Worm (Caenorhabditis elegans): ENCODE measurements around the gene sqv-7.

Gene sqv-7

ce11 chrII:7024897-7025852, 12.7 kb upstream of the sqv-7 start, which contains the start of gene znf-598 (continued):
- TF ChIP-seq ztf-18 (tag; optimal IDR thresholded peaks at IDR 0.05) (peak; percentile 40), D2030.7 (GFP tag; IDR thresholded peaks at IDR 0.05) (peak; percentile 34; the same call in 1 of the 2 replicates), dox-1 (GFP tag; IDR thresholded peaks at IDR 0.05) (0 out of 2 replicates have a peak, but pooled peaks have one; percentile 25), unc-130 (GFP tag; optimal IDR thresholded peaks at IDR 0.05) (no peak), ztf-28 (GFP tag; IDR thresholded peaks at IDR 0.05) (no peak), mcd-1 (GFP tag; IDR thresholded peaks at IDR 0.05) (peak; percentile 86), K11D2.4 (GFP tag; IDR thresholded peaks at IDR 0.05) (no peak), madf-10 (tag; optimal IDR thresholded peaks at IDR 0.05) (no peak), snpc-4 (GFP tag; optimal IDR thresholded peaks at IDR 0.05) (no peak), snpc-4 (tag; optimal IDR thresholded peaks at IDR 0.05) (peak in 1 of 4 experiments; percentile 16), ztf-3 (GFP tag; optimal IDR thresholded peaks at IDR 0.05) (no peak), madf-6 (GFP tag; IDR thresholded peaks at IDR 0.05) (peak; percentile 82), ceh-27 (GFP tag; optimal IDR thresholded peaks at IDR 0.05) (no peak), efl-1 (GFP tag; optimal IDR thresholded peaks at IDR 0.05) (peak; percentile 38), attf-5 (GFP tag; optimal IDR thresholded peaks at IDR 0.05) (peak; percentile 70), akir-1 (GFP tag; optimal IDR thresholded peaks at IDR 0.05) (no peak), egl-44 (GFP tag; IDR thresholded peaks at IDR 0.05) (no peak), C06A6.2 (GFP tag; conservative IDR thresholded peaks at IDR 0.05) (no peak), F49E8.2 (tag; optimal IDR thresholded peaks at IDR 0.05; ENCODE audit: insufficient read depth) (no peak), F57A8.1 (GFP tag; optimal IDR thresholded peaks at IDR 0.05) (no peak), hmg-1.2 (GFP tag; IDR thresholded peaks at IDR 0.05) (peak; percentile 35), T26A5.8 (tag; optimal IDR thresholded peaks at IDR 0.05) (no peak), ceh-58 (GFP tag; IDR thresholded peaks at IDR 0.05) (no peak), F33H1.4 (GFP tag; IDR thresholded peaks at IDR 0.05) (peak; percentile 86), F10E7.11 (tag; optimal IDR thresholded peaks at IDR 0.05) (no peak), T07F8.4 (tag; optimal IDR thresholded peaks at IDR 0.05) (no peak)

ce11 chrII:7022370-7023001, 10.0 kb upstream of the sqv-7 start, which contains the start of the genes lst-6 and lst-5:
lst-6 (minus strand) TSS chrII:7022509.
lst-5 (plus strand) TSS chrII:7022913.
- TF ChIP-seq attf-5 (GFP tag; optimal IDR thresholded peaks at IDR 0.05) (peak; percentile 56), lin-40 (tag; optimal IDR thresholded peaks at IDR 0.05) (peak; percentile 41), F33H1.4 (GFP tag; IDR thresholded peaks at IDR 0.05) (peak; percentile 16; the same call in 1 of the 2 replicates), dox-1 (GFP tag; IDR thresholded peaks at IDR 0.05) (0 out of 2 replicates have a peak, but pooled peaks have one; percentile 33), mcd-1 (GFP tag; IDR thresholded peaks at IDR 0.05) (peak; percentile 76), zfh-2 (GFP tag; conservative IDR thresholded peaks at IDR 0.05) (no peak), nhr-80 (tag; optimal IDR thresholded peaks at IDR 0.05) (peak; percentile 69), atf-7 (tag; optimal IDR thresholded peaks at IDR 0.05) (peak; percentile 57), hmg-1.2 (GFP tag; IDR thresholded peaks at IDR 0.05) (peak; percentile 25; the same call in 1 of the 2 replicates), snpc-4 (GFP tag; optimal IDR thresholded peaks at IDR 0.05) (no peak), snpc-4 (tag; optimal IDR thresholded peaks at IDR 0.05) (peak in 2 of 4 experiments; percentile 10 to 46), ztf-26 (tag; optimal IDR thresholded peaks at IDR 0.05) (no peak), lin-54 (GFP tag; optimal IDR thresholded peaks at IDR 0.05) (peak; percentile 17), F37B4.10 (GFP tag; IDR thresholded peaks at IDR 0.05) (no peak), let-607 (tag; optimal IDR thresholded peaks at IDR 0.05) (peak in 1 of 2 experiments; percentile 23), cebp-1 (GFP tag; IDR thresholded peaks at IDR 0.05) (no peak), cebp-1 (tag; optimal IDR thresholded peaks at IDR 0.05) (peak; percentile 54), ztf-18 (tag; optimal IDR thresholded peaks at IDR 0.05) (peak; percentile 90), attf-3 (GFP tag; conservative IDR thresholded peaks at IDR 0.05) (peak; percentile 49; the same call in 1 of the 2 replicates), Y95B8A.8 (GFP tag; IDR thresholded peaks at IDR 0.05) (no peak)

Measured in whole organism, young adult.